Worm (Caenorhabditis elegans) whole organism, L4 larva: ENCODE data around the gene C07D10.5.

ENCODE experiments used
- F10B5.3 ChIP-seq: sonication (generic microtip); optimal IDR thresholded peaks from 2 replicates; lab custom pipeline; 2016; ENCODE audit warnings: mild to moderate bottlenecking, missing genetic modification characterization, missing compliant biosample characterization
- T20F7.1 ChIP-seq: fragments of 200-800 bp; sonication (Bioruptor generic); optimal IDR thresholded peaks from 2 replicates; lab custom pipeline; 2018; ENCODE audit warnings: mild to moderate bottlenecking, missing genetic modification characterization, missing compliant biosample characterization
- T26A8.4 ChIP-seq: fragments of 200-800 bp; sonication (Bioruptor generic); IDR thresholded peaks from 2 replicates; pipeline ENCODE4 v1.3.6; 2022; ENCODE audit warnings: missing genetic modification characterization, missing compliant biosample characterization
- Y75B8A.6 ChIP-seq: fragments of 200-800 bp; sonication (Bioruptor generic); IDR thresholded peaks from 2 replicates; pipeline ENCODE4 v1.3.6; 2022; ENCODE audit warnings: missing genetic modification reagents, missing genetic modification characterization, missing compliant biosample characterization
- aha-1 ChIP-seq: fragments of 150-350 bp; peaks from one replicate; lab custom pipeline; 2014; ENCODE audit warnings: missing biosample characterization, missing genetic modification characterization
- attf-4 ChIP-seq: sonication (generic microtip); optimal IDR thresholded peaks from 3 replicates; lab custom pipeline; 2017; ENCODE audit warnings: missing biosample characterization, missing genetic modification characterization
- ceh-44 ChIP-seq: fragments of 200-800 bp; sonication (Bioruptor generic); IDR thresholded peaks from 2 replicates; pipeline ENCODE4 v1.3.6; 2022; ENCODE audit warnings: missing genetic modification reagents, missing genetic modification characterization, missing compliant biosample characterization
- ces-1 ChIP-seq: fragments of 150-350 bp; sonication (generic microtip); optimal IDR thresholded peaks from 4 replicates; lab custom pipeline; 2014; ENCODE audit warnings: missing biosample characterization, missing genetic modification reagents, missing genetic modification characterization
- daf-16 ChIP-seq, 3 experiments: sonication (generic microtip); optimal IDR thresholded peaks; 2 replicates each; lab custom pipeline; 2016 to 2017; ENCODE audit warnings: missing genetic modification characterization in 3 of 3, missing genetic modification reagents in 3 of 3, mild to moderate bottlenecking in 2 of 3, missing compliant biosample characterization in 2 of 3, missing biosample characterization in 1 of 3, moderate library complexity in 1 of 3
- daf-19 ChIP-seq: fragments of 200-800 bp; sonication (Bioruptor generic); conservative IDR thresholded peaks from 2 replicates; pipeline ENCODE4 v1.3.6; 2022; ENCODE audit warnings: missing genetic modification characterization, missing compliant biosample characterization
- dmd-8 ChIP-seq: fragments of 200-800 bp; sonication (Bioruptor generic); IDR thresholded peaks from 2 replicates; pipeline ENCODE4 v1.3.6; 2022; ENCODE audit warnings: missing genetic modification characterization, missing compliant biosample characterization
- dpl-1 ChIP-seq: fragments of 150-350 bp; optimal IDR thresholded peaks from 2 replicates; lab custom pipeline; 2014; ENCODE audit warnings: missing biosample characterization, missing genetic modification reagents, missing genetic modification characterization
- duxl-1 ChIP-seq: sonication (generic microtip); optimal IDR thresholded peaks from 2 replicates; lab custom pipeline; 2016; ENCODE audit warnings: mild to moderate bottlenecking, missing genetic modification characterization, moderate library complexity, missing compliant biosample characterization; ENCODE audit not compliant: poor library complexity
- dve-1 ChIP-seq: sonication (generic microtip); optimal IDR thresholded peaks from 2 replicates; lab custom pipeline; 2017; ENCODE audit warnings: antibody characterized with exemption, mild to moderate bottlenecking, missing genetic modification characterization, missing compliant biosample characterization; ENCODE audit not compliant: insufficient read depth
- egl-27 ChIP-seq: sonication (generic microtip); optimal IDR thresholded peaks from 3 replicates; lab custom pipeline; 2017; ENCODE audit warnings: missing biosample characterization, missing genetic modification reagents, missing genetic modification characterization
- hlh-11 ChIP-seq: fragments of 200-800 bp; sonication (Bioruptor generic); optimal IDR thresholded peaks from 2 replicates; lab custom pipeline; 2018; ENCODE audit warnings: mild to moderate bottlenecking, missing genetic modification characterization, missing compliant biosample characterization
- hlh-30 ChIP-seq: sonication (generic microtip); optimal IDR thresholded peaks from 2 replicates; lab custom pipeline; 2017; ENCODE audit warnings: antibody characterized with exemption, mild to moderate bottlenecking, missing genetic modification characterization, missing compliant biosample characterization; ENCODE audit not compliant: insufficient read depth
- jun-1 ChIP-seq: fragments of 150-350 bp; optimal IDR thresholded peaks from 2 replicates; lab custom pipeline; 2014; ENCODE audit warnings: missing biosample characterization, missing genetic modification reagents, missing genetic modification characterization
- lin-1 ChIP-seq: fragments of 200-800 bp; sonication (Bioruptor generic); IDR thresholded peaks from 2 replicates; pipeline ENCODE4 v1.3.6; 2022; ENCODE audit warnings: missing genetic modification reagents, missing genetic modification characterization, missing compliant biosample characterization
- lin-29 ChIP-seq: fragments of 200-800 bp; sonication (Bioruptor generic); IDR thresholded peaks from 2 replicates; pipeline ENCODE4 v1.3.6; 2022; ENCODE audit warnings: missing genetic modification reagents, missing genetic modification characterization, missing compliant biosample characterization
- lir-3 ChIP-seq: sonication (generic microtip); optimal IDR thresholded peaks from 2 replicates; lab custom pipeline; 2016; ENCODE audit warnings: mild to moderate bottlenecking, missing genetic modification characterization, missing compliant biosample characterization
- madf-5 ChIP-seq, 2 experiments: fragments of 200-800 bp; sonication (Bioruptor generic); IDR thresholded peaks; 2 replicates each; pipeline ENCODE4 v1.3.6; 2022; ENCODE audit warnings: missing compliant biosample characterization in 2 of 2, missing genetic modification characterization in 2 of 2
- mdt-29 ChIP-seq: fragments of 200-800 bp; sonication (Bioruptor generic); IDR thresholded peaks from 2 replicates; pipeline ENCODE4 v1.3.6; 2022; ENCODE audit warnings: missing genetic modification reagents, missing genetic modification characterization, missing compliant biosample characterization
- mep-1 ChIP-seq: fragments of 150-350 bp; sonication (generic microtip); optimal IDR thresholded peaks from 3 replicates; lab custom pipeline; 2014; ENCODE audit warnings: missing biosample characterization, missing genetic modification characterization
- mxl-2 ChIP-seq: fragments of 200-800 bp; sonication (Bioruptor generic); conservative IDR thresholded peaks from 2 replicates; pipeline ENCODE4 v1.3.6; 2022; ENCODE audit warnings: missing genetic modification reagents, missing genetic modification characterization, missing compliant biosample characterization
- mxl-3 ChIP-seq: fragments of 200-800 bp; sonication (Bioruptor generic); optimal IDR thresholded peaks from 2 replicates; lab custom pipeline; 2018; ENCODE audit warnings: mild to moderate bottlenecking, missing genetic modification characterization, missing compliant biosample characterization
- nhr-10 ChIP-seq: fragments of 150-350 bp; optimal IDR thresholded peaks from 2 replicates; lab custom pipeline; 2014; ENCODE audit warnings: missing biosample characterization, missing genetic modification characterization
- nhr-102 ChIP-seq: sonication (generic microtip); optimal IDR thresholded peaks from 2 replicates; lab custom pipeline; 2016; ENCODE audit warnings: mild to moderate bottlenecking, missing genetic modification characterization, moderate library complexity, missing compliant biosample characterization
- nhr-11 ChIP-seq: fragments of 150-350 bp; optimal IDR thresholded peaks from 2 replicates; lab custom pipeline; 2014; ENCODE audit warnings: missing biosample characterization, missing genetic modification characterization
- nhr-111 ChIP-seq: fragments of 200-800 bp; sonication (Bioruptor generic); optimal IDR thresholded peaks from 2 replicates; lab custom pipeline; 2018; ENCODE audit warnings: mild to moderate bottlenecking, missing genetic modification characterization, missing compliant biosample characterization
- nhr-237 ChIP-seq: sonication (generic microtip); optimal IDR thresholded peaks from 2 replicates; lab custom pipeline; 2017; ENCODE audit warnings: missing biosample characterization, missing genetic modification characterization
- nhr-48 ChIP-seq: sonication (generic microtip); optimal IDR thresholded peaks from 2 replicates; lab custom pipeline; 2016; ENCODE audit warnings: mild to moderate bottlenecking, missing genetic modification characterization, missing compliant biosample characterization
- nhr-6 ChIP-seq: fragments of 150-350 bp; optimal IDR thresholded peaks from 2 replicates; lab custom pipeline; 2014; ENCODE audit warnings: missing biosample characterization, missing genetic modification characterization
- rbr-2 ChIP-seq: sonication (generic microtip); optimal IDR thresholded peaks from 2 replicates; lab custom pipeline; 2016; ENCODE audit warnings: missing genotype, missing genetic modification characterization, missing compliant biosample characterization
- saeg-2 ChIP-seq: fragments of 200-800 bp; sonication (Bioruptor generic); IDR thresholded peaks from 2 replicates; pipeline ENCODE4 v1.3.6; 2022; ENCODE audit warnings: missing genetic modification reagents, missing genetic modification characterization, missing compliant biosample characterization
- tag-97 ChIP-seq: fragments of 200-800 bp; sonication (Bioruptor generic); IDR thresholded peaks from 2 replicates; pipeline ENCODE4 v1.3.6; 2022; ENCODE audit warnings: missing genetic modification characterization, missing compliant biosample characterization
- tra-1 ChIP-seq: fragments of 200-800 bp; sonication (Bioruptor generic); IDR thresholded peaks from 2 replicates; pipeline ENCODE4 v1.3.6; 2022; ENCODE audit warnings: missing genetic modification reagents, missing genetic modification characterization, missing compliant biosample characterization
- unc-39 ChIP-seq: sonication (generic microtip); optimal IDR thresholded peaks from 2 replicates; lab custom pipeline; 2017; ENCODE audit warnings: missing biosample characterization, missing genetic modification characterization
- unc-62 ChIP-seq, 3 experiments: fragments of 150-350 bp in 1 of 3; sonication (generic microtip); optimal IDR thresholded peaks in 2 of 3; peaks in 1 of 3; 1 replicate in 1 of 3; 2 replicates in 2 of 3; lab custom pipeline; 2014 to 2017; ENCODE audit warnings: missing biosample characterization in 3 of 3, missing genetic modification characterization in 3 of 3, missing genetic modification reagents in 3 of 3, missing genotype in 1 of 3
- zag-1 ChIP-seq: fragments of 150-350 bp; optimal IDR thresholded peaks from 2 replicates; lab custom pipeline; 2014; ENCODE audit warnings: missing biosample characterization, missing genetic modification characterization
- zfp-2 ChIP-seq: sonication (generic microtip); optimal IDR thresholded peaks from 2 replicates; lab custom pipeline; 2016; ENCODE audit warnings: mild to moderate bottlenecking, missing genetic modification characterization, missing compliant biosample characterization

C07D10.5 gene

DNA sequence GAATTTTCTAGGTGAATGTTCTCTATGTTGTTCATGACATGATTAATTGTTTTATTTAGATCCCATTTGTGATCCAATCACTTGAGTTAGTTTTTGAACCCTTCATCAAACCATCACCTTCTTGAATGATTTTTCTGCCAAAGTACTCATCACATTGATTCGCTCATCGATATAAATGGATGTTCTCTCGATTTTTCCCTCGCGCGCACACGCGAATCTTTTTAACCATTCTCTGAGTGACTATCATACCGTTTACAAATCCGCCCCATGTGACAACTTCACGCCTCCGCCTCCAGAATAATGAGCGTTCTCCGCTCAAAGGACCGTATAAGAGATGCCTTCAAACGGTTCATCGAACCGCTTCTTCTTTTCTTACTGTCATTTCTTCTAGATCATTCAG is 38.5 kb upstream of the C07D10.5 start (continued):
- TF ChIP-seq daf-16 (GFP tag; optimal IDR thresholded peaks at IDR 0.05; lab: Kevin White, UChicago) (no peak), daf-16 (tag; optimal IDR thresholded peaks at IDR 0.05; lab: Kevin White, UChicago) (no peak), mep-1 (tag; lab: Kevin White, UChicago) (peak; percentile 13)

- TF ChIP-seq dmd-8 (0 out of 2 replicates have a peak, but pooled peaks have one; percentile 16), unc-62 (GFP tag; optimal IDR thresholded peaks at IDR 0.05 in 1 of 2; lab: Kevin White, UChicago) (no peak), unc-62 (tag; optimal IDR thresholded peaks at IDR 0.05; lab: Kevin White, UChicago) (no peak), tag-97 (GFP tag; lab: Robert Waterston, UW) (no peak), madf-5 (GFP tag; IDR thresholded peaks at IDR 0.05; lab: Robert Waterston, UW) (no peak), T26A8.4 (GFP tag; lab: Robert Waterston, UW) (0 out of 2 replicates have a peak, but pooled peaks have one; percentile 8), nhr-48 (tag; lab: Kevin White, UChicago) (no peak), saeg-2 (GFP tag; lab: Robert Waterston, UW) (no peak), lin-29 (no peak), aha-1 (tag; lab: Kevin White, UChicago) (peak; percentile 6)
Observed at ce11 chrII:7343668-7344067, 37.7 kb upstream of the C07D10.5 start.

DNA sequence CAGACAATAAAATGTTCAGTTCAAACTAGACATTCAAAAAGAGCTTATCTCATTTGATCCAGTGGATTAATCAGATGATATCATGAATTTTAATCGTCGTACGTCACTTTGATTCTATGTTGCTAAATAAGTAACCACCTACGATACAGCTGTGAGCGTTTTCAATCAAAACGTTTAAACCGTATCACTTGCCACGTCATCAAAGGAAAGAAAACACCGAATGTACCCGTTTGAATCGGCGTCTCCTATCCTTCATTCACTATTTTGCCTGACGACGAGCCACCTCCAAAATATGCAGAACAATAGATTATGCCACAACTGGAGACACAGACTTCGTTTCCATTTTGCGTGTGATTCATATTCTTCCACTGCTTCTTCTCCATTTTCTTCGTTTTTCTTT is 35.5 kb upstream of the C07D10.5 start:
- TF ChIP-seq tra-1 (GFP tag; lab: Robert Waterston, UW): no peak
- TF ChIP-seq unc-62 (GFP tag; optimal IDR thresholded peaks at IDR 0.05 in 1 of 2; lab: Kevin White, UChicago): peak in 1 of 2 experiments; percentile 98
- TF ChIP-seq unc-62 (tag; optimal IDR thresholded peaks at IDR 0.05; lab: Kevin White, UChicago): no peak
- peak; percentile 4 for TF ChIP-seq hlh-11 (tag; lab: Kevin White, UChicago)
- TF ChIP-seq nhr-10 (tag; lab: Kevin White, UChicago): no peak

ce11 chrII:7348063-7348462 is 33.3 kb upstream of the C07D10.5 start:
- TF ChIP-seq duxl-1 (tag; lab: Kevin White, UChicago) (peak; percentile 38), egl-27 (tag; lab: Kevin White, UChicago) (no peak), unc-62 (GFP tag; optimal IDR thresholded peaks at IDR 0.05 in 1 of 2; lab: Kevin White, UChicago) (peak in 1 of 2 experiments; percentile 25), unc-62 (tag; optimal IDR thresholded peaks at IDR 0.05; lab: Kevin White, UChicago) (no peak), nhr-11 (tag; lab: Kevin White, UChicago) (no peak), mdt-29 (GFP tag; lab: Robert Waterston, UW) (no peak), T26A8.4 (GFP tag; lab: Robert Waterston, UW) (0 out of 2 replicates have a peak, but pooled peaks have one; percentile 26), aha-1 (tag; lab: Kevin White, UChicago) (peak; percentile 71)

DNA sequence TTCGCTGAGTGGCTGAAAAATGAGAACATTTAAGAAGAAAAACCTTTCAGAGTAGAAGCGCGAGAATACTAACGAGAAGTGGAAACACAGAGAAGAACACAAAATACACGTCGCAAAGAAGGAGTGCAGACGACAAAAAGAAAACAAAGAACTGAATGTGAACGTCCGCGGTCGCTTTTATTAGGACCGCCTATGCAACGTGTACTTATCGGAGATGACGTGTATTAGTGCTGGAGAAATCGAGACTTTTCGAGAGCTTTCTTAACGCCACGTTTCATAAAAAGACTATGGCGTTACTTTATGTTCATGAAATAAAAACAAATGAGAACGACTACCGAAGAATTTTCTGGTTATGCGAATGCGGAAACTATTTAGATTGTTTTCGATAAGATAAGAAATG is 28.9 kb upstream of the C07D10.5 start, which contains the start of gene hsp-4:
Gene hsp-4, minus strand, starts transcription at position 139 of the 400 bp plus-strand sequence.
- TF ChIP-seq Y75B8A.6 (GFP tag; lab: Robert Waterston, UW) (no peak), dve-1 (tag; lab: Kevin White, UChicago) (peak; percentile 7), nhr-10 (tag; lab: Kevin White, UChicago) (no peak), lir-3 (no peak), dpl-1 (GFP tag; lab: Kevin White, UChicago) (no peak), mxl-2 (no peak), ceh-44 (GFP tag; lab: Robert Waterston, UW) (no peak), rbr-2 (tag; lab: Kevin White, UChicago) (no peak), nhr-111 (no peak), daf-19 (no peak), hlh-30 (tag; lab: Kevin White, UChicago) (no peak), mxl-3 (GFP tag; lab: Kevin White, UChicago) (no peak), zfp-2 (tag; lab: Kevin White, UChicago) (no peak), nhr-237 (tag; lab: Kevin White, UChicago) (no peak), F10B5.3 (tag; lab: Kevin White, UChicago) (no peak), attf-4 (tag; lab: Kevin White, UChicago) (no peak), lin-1 (GFP tag; lab: Robert Waterston, UW) (no peak), nhr-6 (tag; lab: Kevin White, UChicago) (no peak), unc-39 (tag; lab: Kevin White, UChicago) (no peak), nhr-102 (tag; lab: Kevin White, UChicago) (no peak), ces-1 (no peak), daf-16 (GFP tag; optimal IDR thresholded peaks at IDR 0.05; lab: Kevin White, UChicago) (no peak), daf-16 (tag; optimal IDR thresholded peaks at IDR 0.05; lab: Kevin White, UChicago) (peak; percentile 20), T20F7.1 (no peak), nhr-48 (tag; lab: Kevin White, UChicago) (peak; percentile 31), madf-5 (GFP tag; IDR thresholded peaks at IDR 0.05; lab: Robert Waterston, UW) (no peak), zag-1 (tag; lab: Kevin White, UChicago) (no peak), nhr-11 (tag; lab: Kevin White, UChicago) (no peak), jun-1 (tag; lab: Kevin White, UChicago) (no peak)
